Fruit fly (Drosophila melanogaster) whole organism, wandering third instar larva: ENCODE measurements around the gene Zcchc7.

Source experiments
- Abd-B ChIP-seq: fragments of >200 bp; optimal IDR thresholded peaks from 2 replicates; lab custom pipeline; 2017; ENCODE audit warnings: missing biosample characterization, missing genetic modification characterization
- CrebA ChIP-seq: fragments of 200-800 bp; sonication (Bioruptor generic); optimal IDR thresholded peaks from 2 replicates; lab custom pipeline; 2016; ENCODE audit warnings: missing biosample characterization, mild to moderate bottlenecking, missing genetic modification characterization, borderline replicate concordance
- Dfd ChIP-seq: fragments of >200 bp; optimal IDR thresholded peaks from 2 replicates; lab custom pipeline; 2017; ENCODE audit warnings: missing biosample characterization, missing genetic modification characterization
- Dif ChIP-seq: fragments of 200-275, 200-300 bp; sonication (Bioruptor generic); optimal IDR thresholded peaks from 2 replicates; lab custom pipeline; 2018; ENCODE audit warnings: missing biosample characterization, missing genetic modification characterization; ENCODE audit not compliant: partially characterized antibody
- GATAd ChIP-seq: sonication (Bioruptor generic); optimal IDR thresholded peaks from 2 replicates; lab custom pipeline; 2016; ENCODE audit warnings: missing biosample characterization, missing genetic modification characterization
- HLH106 ChIP-seq: fragments of 200-800 bp; optimal IDR thresholded peaks from 3 replicates; lab custom pipeline; 2019; ENCODE audit warnings: missing biosample characterization, mild to moderate bottlenecking, missing genetic modification characterization, moderate library complexity
- Hnf4 ChIP-seq: fragments of 200-800 bp; sonication (Bioruptor generic); optimal IDR thresholded peaks from 2 replicates; lab custom pipeline; 2016; ENCODE audit warnings: missing biosample characterization, mild to moderate bottlenecking, missing genetic modification characterization
- Hr78 ChIP-seq: fragments of >200 bp; optimal IDR thresholded peaks from 2 replicates; lab custom pipeline; 2017; ENCODE audit warnings: missing biosample characterization, missing genetic modification characterization
- Hr83 ChIP-seq: fragments of 200-300 bp; sonication (Bioruptor generic); optimal IDR thresholded peaks from 2 replicates; lab custom pipeline; 2016; ENCODE audit warnings: missing biosample characterization, mild to moderate bottlenecking, missing genetic modification characterization, moderate library complexity; ENCODE audit not compliant: poor library complexity, severe bottlenecking
- Mio ChIP-seq: sonication (Bioruptor generic); optimal IDR thresholded peaks from 2 replicates; lab custom pipeline; 2016; ENCODE audit warnings: missing biosample characterization, missing genetic modification characterization
- Myc ChIP-seq: fragments of >200 bp; optimal IDR thresholded peaks from 2 replicates; lab custom pipeline; 2017
- N ChIP-seq: fragments of >200 bp; optimal IDR thresholded peaks from 2 replicates; lab custom pipeline; 2018; ENCODE audit warnings: missing biosample characterization, missing external identifiers, missing genetic modification characterization
- OdsH ChIP-seq: fragments of 200-800 bp; sonication (Bioruptor generic); optimal IDR thresholded peaks from 2 replicates; lab custom pipeline; 2016; ENCODE audit warnings: missing biosample characterization, mild to moderate bottlenecking, missing genetic modification characterization
- Rel ChIP-seq, 2 experiments: fragments of 200-800 bp; sonication (Bioruptor generic) in 1 of 2; optimal IDR thresholded peaks; 2 replicates in 1 of 2; 3 replicates in 1 of 2; lab custom pipeline; 2016 to 2019; ENCODE audit warnings: mild to moderate bottlenecking in 2 of 2, missing biosample characterization in 2 of 2, missing genetic modification characterization in 2 of 2, moderate library complexity in 1 of 2
- Sp1 ChIP-seq: fragments of 200-800 bp; sonication (Bioruptor generic); optimal IDR thresholded peaks from 3 replicates; lab custom pipeline; 2019; ENCODE audit warnings: missing biosample characterization, mild to moderate bottlenecking, missing genetic modification characterization, moderate library complexity
- Vsx2 ChIP-seq: fragments of 200-300, 225-300 bp; sonication (Bioruptor generic); optimal IDR thresholded peaks from 2 replicates; lab custom pipeline; 2018; ENCODE audit warnings: missing biosample characterization, missing genetic modification characterization; ENCODE audit not compliant: partially characterized antibody
- br ChIP-seq: fragments of 200-800 bp; sonication (Bioruptor generic); optimal IDR thresholded peaks from 2 replicates; lab custom pipeline; 2016; ENCODE audit warnings: missing biosample characterization, missing genetic modification characterization
- brk ChIP-seq: fragments of 200-800 bp; sonication (Bioruptor generic); optimal IDR thresholded peaks from 2 replicates; lab custom pipeline; 2016; ENCODE audit warnings: missing biosample characterization, mild to moderate bottlenecking, missing genetic modification characterization
- dl ChIP-seq, 2 experiments: fragments of 175-275, 200-275 bp in 1 of 2; fragments of 200-275 bp in 1 of 2; sonication (Bioruptor generic); optimal IDR thresholded peaks; lab custom pipeline; 2018; ENCODE audit warnings: mild to moderate bottlenecking in 2 of 2, missing biosample characterization in 2 of 2, missing genetic modification characterization in 2 of 2, moderate library complexity in 2 of 2; ENCODE audit not compliant: partially characterized antibody in 2 of 2, insufficient read depth in 1 of 2
- dmrt93B ChIP-seq: fragments of 200-800 bp; sonication (Bioruptor generic); optimal IDR thresholded peaks from 2 replicates; lab custom pipeline; 2018; ENCODE audit warnings: missing biosample characterization, mild to moderate bottlenecking, missing genetic modification characterization
- ey ChIP-seq: fragments of 200-800 bp; sonication (Bioruptor generic); optimal IDR thresholded peaks from 2 replicates; lab custom pipeline; 2016; ENCODE audit warnings: missing biosample characterization, missing genetic modification characterization
- foxo ChIP-seq, 2 experiments: fragments of 200-800 bp; sonication (Bioruptor generic); optimal IDR thresholded peaks; 2 replicates in 1 of 2; 3 replicates in 1 of 2; lab custom pipeline; 2016 to 2017; ENCODE audit warnings: missing biosample characterization in 2 of 2, missing genetic modification characterization in 2 of 2
- fru ChIP-seq: fragments of 200-800 bp; sonication (Bioruptor generic); optimal IDR thresholded peaks from 3 replicates; lab custom pipeline; 2016; ENCODE audit warnings: missing biosample characterization, mild to moderate bottlenecking, missing genetic modification characterization
- h ChIP-seq: fragments of 200-800 bp; sonication (Bioruptor generic); optimal IDR thresholded peaks from 3 replicates; lab custom pipeline; 2016; ENCODE audit warnings: missing biosample characterization, mild to moderate bottlenecking, missing genetic modification characterization
- jim ChIP-seq: fragments of 175-275, 200-325 bp; sonication (Bioruptor generic); optimal IDR thresholded peaks from 2 replicates; lab custom pipeline; 2016; ENCODE audit warnings: missing biosample characterization, mild to moderate bottlenecking, missing genetic modification characterization
- lola ChIP-seq: fragments of >200 bp; optimal IDR thresholded peaks from 2 replicates; lab custom pipeline; 2017; ENCODE audit warnings: missing biosample characterization, missing genetic modification characterization
- psq ChIP-seq: fragments of 200-800 bp; sonication (Bioruptor generic); optimal IDR thresholded peaks from 3 replicates; lab custom pipeline; 2017; ENCODE audit warnings: missing biosample characterization, mild to moderate bottlenecking, missing genetic modification characterization, moderate library complexity
- rgr ChIP-seq: fragments of 200-800 bp; sonication (Bioruptor generic); optimal IDR thresholded peaks from 3 replicates; lab custom pipeline; 2016; ENCODE audit warnings: missing biosample characterization, mild to moderate bottlenecking, missing genetic modification characterization
- sage ChIP-seq: fragments of 200-800 bp; sonication (Bioruptor generic); optimal IDR thresholded peaks from 2 replicates; lab custom pipeline; 2016; ENCODE audit warnings: missing biosample characterization, mild to moderate bottlenecking, missing genetic modification characterization
- sv ChIP-seq: fragments of 200-800 bp; sonication (Bioruptor generic); optimal IDR thresholded peaks from 3 replicates; lab custom pipeline; 2016; ENCODE audit warnings: missing biosample characterization, missing genetic modification characterization
- tai ChIP-seq: sonication (Bioruptor generic); optimal IDR thresholded peaks from 2 replicates; lab custom pipeline; 2016; ENCODE audit warnings: missing biosample characterization, missing genetic modification characterization
- usp ChIP-seq: fragments of >200 bp; optimal IDR thresholded peaks from 2 replicates; lab custom pipeline; 2017; ENCODE audit warnings: missing biosample characterization, missing genetic modification characterization
- woc ChIP-seq: sonication (Bioruptor generic); optimal IDR thresholded peaks from 2 replicates; lab custom pipeline; 2016; ENCODE audit warnings: missing biosample characterization, mild to moderate bottlenecking, missing genetic modification characterization

Gene Zcchc7

dm6 chr3L:16886179-16886930, 41.2 kb downstream of the Zcchc7 start:
- TF ChIP-seq brk (GFP tag; lab: Kevin White, UChicago) (no peak), lola (GFP tag; lab: Kevin White, UChicago) (no peak), Sp1 (GFP tag; lab: Kevin White, UChicago) (peak; percentile 27), fru (GFP tag; lab: Kevin White, UChicago) (peak; percentile 5), Rel (GFP tag; optimal IDR thresholded peaks at IDR 0.05; lab: Kevin White, UChicago) (no peak), Rel (tag; optimal IDR thresholded peaks at IDR 0.05; lab: Kevin White, UChicago) (peak; percentile 9), N (GFP tag; lab: Kevin White, UChicago) (no peak), sv (GFP tag; lab: Kevin White, UChicago) (no peak), h (peak; percentile 18), Hnf4 (GFP tag; lab: Kevin White, UChicago) (peak; percentile 10)

dm6 chr3L:16887272-16887671, 42.1 kb downstream of the Zcchc7 start:
- TF ChIP-seq dl (GFP tag; optimal IDR thresholded peaks at IDR 0.05; lab: Kevin White, UChicago; ENCODE audit: insufficient read depth in 1 of 2, partially characterized antibody in 2 of 2) (no peak), usp (GFP tag; lab: Kevin White, UChicago) (no peak), woc (GFP tag; lab: Kevin White, UChicago) (no peak), br (GFP tag; lab: Kevin White, UChicago) (no peak), psq (GFP tag; lab: Kevin White, UChicago) (no peak), h (no peak), Hr83 (GFP tag; lab: Kevin White, UChicago) (no peak), rgr (no peak), Mio (no peak), Dfd (GFP tag; lab: Kevin White, UChicago) (no peak), sv (GFP tag; lab: Kevin White, UChicago) (no peak), dmrt93B (GFP tag; lab: Kevin White, UChicago) (no peak), Abd-B (no peak), CrebA (GFP tag; lab: Kevin White, UChicago) (no peak), N (GFP tag; lab: Kevin White, UChicago) (no peak), Hnf4 (GFP tag; lab: Kevin White, UChicago) (no peak), jim (GFP tag; lab: Kevin White, UChicago) (no peak), Hr78 (GFP tag; lab: Kevin White, UChicago) (no peak), Rel (GFP tag; optimal IDR thresholded peaks at IDR 0.05; lab: Kevin White, UChicago) (no peak), Rel (tag; optimal IDR thresholded peaks at IDR 0.05; lab: Kevin White, UChicago) (no peak)

dm6 chr3L:16889545-16889944, 44.4 kb downstream of the Zcchc7 start:
- TF ChIP-seq Dif (GFP tag; lab: Kevin White, UChicago) (no peak), h (peak; percentile 18)

dm6 chr3L:16890650-16891336, 45.6 kb downstream of the Zcchc7 start:
- TF ChIP-seq br (GFP tag; lab: Kevin White, UChicago) (peak; percentile 53), fru (GFP tag; lab: Kevin White, UChicago) (peak; percentile 79), HLH106 (peak; percentile 70), Hnf4 (GFP tag; lab: Kevin White, UChicago) (peak; percentile 71), CrebA (GFP tag; lab: Kevin White, UChicago) (no peak), OdsH (GFP tag; lab: Kevin White, UChicago) (peak; percentile 70), dmrt93B (GFP tag; lab: Kevin White, UChicago) (peak; percentile 37), rgr (peak; percentile 81), foxo (GFP tag; optimal IDR thresholded peaks at IDR 0.05; lab: Kevin White, UChicago) (peak in 1 of 2 experiments; percentile 85), Hr83 (GFP tag; lab: Kevin White, UChicago) (peak; percentile 9), Rel (GFP tag; optimal IDR thresholded peaks at IDR 0.05; lab: Kevin White, UChicago) (no peak), Rel (tag; optimal IDR thresholded peaks at IDR 0.05; lab: Kevin White, UChicago) (peak; percentile 24), usp (GFP tag; lab: Kevin White, UChicago) (no peak), psq (GFP tag; lab: Kevin White, UChicago) (peak; percentile 64), lola (GFP tag; lab: Kevin White, UChicago) (no peak), woc (GFP tag; lab: Kevin White, UChicago) (peak; percentile 67), Sp1 (GFP tag; lab: Kevin White, UChicago) (peak; percentile 76), GATAd (GFP tag; lab: Kevin White, UChicago) (no peak), sage (GFP tag; lab: Kevin White, UChicago) (peak; percentile 7), dl (GFP tag; optimal IDR thresholded peaks at IDR 0.05; lab: Kevin White, UChicago; ENCODE audit: insufficient read depth in 1 of 2, partially characterized antibody in 2 of 2) (peak in 1 of 2 experiments; percentile 24), Abd-B (no peak), N (GFP tag; lab: Kevin White, UChicago) (no peak), Dif (GFP tag; lab: Kevin White, UChicago) (peak; percentile 73), Myc (lab: Kevin White, UChicago) (peak; percentile 49), tai (GFP tag; lab: Kevin White, UChicago) (no peak), sv (GFP tag; lab: Kevin White, UChicago) (peak; percentile 68), h (peak; percentile 81), ey (GFP tag; lab: Kevin White, UChicago) (peak; percentile 74), Vsx2 (peak; percentile 62), jim (GFP tag; lab: Kevin White, UChicago) (no peak)
